Fruit fly (Drosophila melanogaster) whole organism, pupa: ENCODE results near the gene S-Lap3.

ENCODE experiments used
- CG13204 ChIP-seq: fragments of 200-800 bp; sonication (Bioruptor generic); optimal IDR thresholded peaks from 2 replicates; lab custom pipeline; 2018; ENCODE audit warnings: missing biosample characterization, mild to moderate bottlenecking, missing genetic modification characterization, moderate library complexity
- CG14655 ChIP-seq: fragments of 200-800 bp; sonication (Bioruptor generic); optimal IDR thresholded peaks from 3 replicates; lab custom pipeline; 2017; ENCODE audit warnings: mild to moderate bottlenecking, missing biosample characterization, missing genetic modification reagents, missing genetic modification characterization
- CG15710 ChIP-seq: fragments of 200-800 bp; sonication (Bioruptor generic); optimal IDR thresholded peaks from 2 replicates; lab custom pipeline; 2018; ENCODE audit warnings: missing biosample characterization, mild to moderate bottlenecking, missing genetic modification characterization, moderate library complexity
- D1 ChIP-seq: fragments of 200-800 bp; sonication (Bioruptor generic); optimal IDR thresholded peaks from 2 replicates; lab custom pipeline; 2018; ENCODE audit warnings: missing biosample characterization, mild to moderate bottlenecking, missing genetic modification characterization, moderate library complexity

DNA sequence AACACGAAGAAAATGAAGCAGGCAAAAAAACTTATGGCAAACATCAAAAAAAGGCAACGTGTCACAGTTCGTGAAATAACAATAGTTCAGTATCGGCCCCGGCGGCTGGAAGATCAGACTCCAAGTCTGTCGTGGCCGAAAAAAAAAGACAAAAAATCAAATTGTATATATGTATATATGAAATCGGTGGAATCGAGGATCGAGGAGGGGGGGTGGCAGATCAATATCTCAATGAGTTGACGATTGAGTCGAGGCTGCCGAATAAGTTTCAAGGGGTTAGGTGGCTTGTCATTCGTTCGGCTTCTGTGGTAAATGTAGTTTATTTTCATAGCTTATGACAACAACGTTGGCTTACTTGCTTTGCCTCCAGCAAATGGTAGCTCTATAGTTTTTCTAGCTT, 22.5 kb upstream of the S-Lap3 start:
- TF ChIP-seq CG15710 (tag; lab: Kevin White, UChicago) (no peak), CG14655 (GFP tag; lab: Kevin White, UChicago) (no peak), CG13204 (GFP tag; lab: Kevin White, UChicago) (no peak), D1 (tag; lab: Kevin White, UChicago) (no peak)
